Fruit fly (Drosophila melanogaster): ENCODE data around the gene Rbfox1.

DNA sequence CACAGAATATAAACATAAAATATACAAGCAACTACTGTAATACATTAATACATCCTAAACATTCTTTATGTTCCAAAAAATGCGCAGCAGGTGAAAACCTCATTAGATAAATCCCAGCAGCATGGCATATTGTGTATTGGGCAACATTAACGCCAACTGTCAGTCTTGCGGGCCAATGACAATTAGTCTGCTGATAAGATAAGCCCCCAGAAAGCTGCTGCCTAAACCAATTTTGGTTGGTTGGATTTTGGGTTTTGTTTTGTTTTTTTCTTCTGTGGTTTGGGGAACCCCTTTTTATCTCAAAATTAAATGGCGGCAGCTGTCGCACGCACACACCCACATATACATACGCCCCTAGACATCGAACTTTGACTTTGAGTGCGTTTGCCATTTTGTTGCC lies 47.0 kb downstream of the Rbfox1 start:
- TF ChIP-seq CG8301 (tag; optimal IDR thresholded peaks at IDR 0.05) (no peak), Snoo (tag; optimal IDR thresholded peaks at IDR 0.05) (no peak), CG13204 (GFP tag; optimal IDR thresholded peaks at IDR 0.05) (no peak), CG32121 (GFP tag; IDR thresholded peaks at IDR 0.05) (no peak), gl (tag; optimal IDR thresholded peaks at IDR 0.05) (no peak), CG17806 (tag; optimal IDR thresholded peaks at IDR 0.05) (no peak)

All from whole organism, pupa.